Fruit fly (Drosophila melanogaster) whole organism, embryonic: ENCODE results near the gene CG33110.

Experiments
- ATbp ChIP-seq: fragments of 200-800 bp; sonication (Bioruptor generic); optimal IDR thresholded peaks from 2 replicates; lab custom pipeline; 2017; ENCODE audit warnings: missing biosample characterization, mild to moderate bottlenecking, missing genetic modification characterization, missing genetic modification reagents
- Abd-B ChIP-seq: fragments of 200-800 bp; sonication (Bioruptor generic); optimal IDR thresholded peaks from 2 replicates; lab custom pipeline; 2018; ENCODE audit warnings: missing biosample characterization, mild to moderate bottlenecking, missing genetic modification characterization, moderate library complexity
- Aef1 ChIP-seq: fragments of 200-800 bp; sonication (Bioruptor generic); IDR thresholded peaks from 3 replicates; pipeline ENCODE4 v1.3.6; 2022; ENCODE audit warnings: missing biosample characterization, missing genetic modification characterization
- CG10209 ChIP-seq: fragments of 200-800 bp; sonication (Bioruptor generic); optimal IDR thresholded peaks from 3 replicates; lab custom pipeline; 2017; ENCODE audit warnings: missing biosample characterization, mild to moderate bottlenecking, missing genetic modification characterization, missing genetic modification reagents
- CG10979 ChIP-seq: fragments of 200-800 bp; sonication (Bioruptor generic); optimal IDR thresholded peaks from 2 replicates; lab custom pipeline; 2018; ENCODE audit warnings: missing biosample characterization, mild to moderate bottlenecking, missing genetic modification characterization, moderate library complexity
- CG11093 ChIP-seq: fragments of 200-800 bp; sonication (Bioruptor generic); IDR thresholded peaks from 3 replicates; pipeline ENCODE4 v1.3.6; 2022; ENCODE audit warnings: missing biosample characterization, missing genetic modification characterization
- CG11723 ChIP-seq: fragments of 200-800 bp; sonication (Bioruptor generic); optimal IDR thresholded peaks from 2 replicates; lab custom pipeline; 2017; ENCODE audit warnings: missing biosample characterization, mild to moderate bottlenecking, missing genetic modification characterization
- CG16815 ChIP-seq: fragments of 200-800 bp; sonication (Bioruptor generic); optimal IDR thresholded peaks from 3 replicates; lab custom pipeline; 2017; ENCODE audit warnings: missing biosample characterization, mild to moderate bottlenecking, missing genetic modification characterization
- CG2678 ChIP-seq: fragments of 200-800 bp; sonication (Bioruptor generic); optimal IDR thresholded peaks from 3 replicates; lab custom pipeline; 2019; ENCODE audit warnings: missing biosample characterization, mild to moderate bottlenecking, missing genetic modification characterization, moderate library complexity
- CG30403 ChIP-seq: fragments of 200-800 bp; sonication (Bioruptor generic); optimal IDR thresholded peaks from 3 replicates; lab custom pipeline; 2016; ENCODE audit warnings: missing biosample characterization, missing genetic modification characterization
- CG31441 ChIP-seq: fragments of 200-800 bp; sonication (Bioruptor generic); IDR thresholded peaks from 2 replicates; pipeline ENCODE4 v1.3.6; 2022; ENCODE audit warnings: missing biosample characterization, missing genetic modification characterization
- CG33557 ChIP-seq: fragments of 200-800 bp; sonication (Bioruptor generic); optimal IDR thresholded peaks from 2 replicates; lab custom pipeline; 2019; ENCODE audit warnings: missing biosample characterization, mild to moderate bottlenecking, missing genetic modification characterization, moderate library complexity
- CG4424 ChIP-seq: fragments of 200-800 bp; sonication (Bioruptor generic); optimal IDR thresholded peaks from 3 replicates; lab custom pipeline; 2016; ENCODE audit warnings: missing biosample characterization, missing genetic modification characterization
- CG4854 ChIP-seq: fragments of 200-800 bp; sonication (Bioruptor generic); optimal IDR thresholded peaks from 2 replicates; lab custom pipeline; 2016; ENCODE audit warnings: missing biosample characterization, missing genetic modification characterization, inconsistent platforms
- CG6254 ChIP-seq: fragments of 200-800 bp; sonication (Bioruptor generic); optimal IDR thresholded peaks from 3 replicates; lab custom pipeline; 2017; ENCODE audit warnings: mild to moderate bottlenecking, missing biosample characterization, missing genetic modification reagents, missing genetic modification characterization
- CG6813 ChIP-seq: fragments of 200-800 bp; sonication (Bioruptor generic); optimal IDR thresholded peaks from 2 replicates; lab custom pipeline; 2017; ENCODE audit warnings: missing biosample characterization, missing genetic modification characterization, mild to moderate bottlenecking, moderate library complexity, missing genetic modification reagents
- CG7372 ChIP-seq: fragments of 200-800 bp; sonication (Bioruptor generic); IDR thresholded peaks from 2 replicates; pipeline ENCODE4 v1.3.6; 2022; ENCODE audit warnings: missing biosample characterization, missing genetic modification characterization
- CG7839 ChIP-seq: fragments of 200-800 bp; sonication (Bioruptor generic); optimal IDR thresholded peaks from 3 replicates; lab custom pipeline; 2018; ENCODE audit warnings: missing biosample characterization, mild to moderate bottlenecking, missing genetic modification characterization, moderate library complexity
- CG7963 ChIP-seq: fragments of 200-800 bp; sonication (Bioruptor generic); IDR thresholded peaks from 3 replicates; pipeline ENCODE4 v1.3.6; 2022; ENCODE audit warnings: missing biosample characterization, missing genetic modification characterization; ENCODE audit not compliant: partially characterized antibody
- CoRest ChIP-seq: fragments of 200-800 bp; sonication (Bioruptor generic); optimal IDR thresholded peaks from 3 replicates; lab custom pipeline; 2018; ENCODE audit warnings: missing biosample characterization, mild to moderate bottlenecking, missing genetic modification characterization, moderate library complexity
- Dbx ChIP-seq: fragments of 200-800 bp; sonication (Bioruptor generic); IDR thresholded peaks from 3 replicates; pipeline ENCODE4 v1.3.6; 2022; ENCODE audit warnings: missing biosample characterization, missing genetic modification characterization
- Dfd ChIP-seq, 2 experiments: fragments of >200 bp; optimal IDR thresholded peaks; 2 replicates each; lab custom pipeline; 2017; ENCODE audit warnings: missing biosample characterization in 2 of 2, missing genetic modification characterization in 2 of 2
- Dip3 ChIP-seq: fragments of 200-800 bp; sonication (Bioruptor generic); optimal IDR thresholded peaks from 3 replicates; lab custom pipeline; 2016; ENCODE audit warnings: missing biosample characterization, missing genetic modification characterization
- Fer2 ChIP-seq: fragments of 200-800 bp; sonication (Bioruptor generic); optimal IDR thresholded peaks from 2 replicates; lab custom pipeline; 2018; ENCODE audit warnings: missing biosample characterization, mild to moderate bottlenecking, missing genetic modification characterization, moderate library complexity
- HHEX ChIP-seq: fragments of 200-800 bp; sonication (Bioruptor generic); optimal IDR thresholded peaks from 3 replicates; lab custom pipeline; 2017; ENCODE audit warnings: missing biosample characterization, mild to moderate bottlenecking, missing genetic modification characterization, missing genetic modification reagents
- Hmr ChIP-seq: fragments of 200-800 bp; sonication (Bioruptor generic); optimal IDR thresholded peaks from 3 replicates; lab custom pipeline; 2017; ENCODE audit warnings: mild to moderate bottlenecking, missing biosample characterization, missing genetic modification reagents, missing genetic modification characterization
- Mad ChIP-seq: fragments of 200-800 bp; sonication (Bioruptor generic); optimal IDR thresholded peaks from 2 replicates; lab custom pipeline; 2016; ENCODE audit warnings: missing biosample characterization, missing genetic modification characterization
- Max ChIP-seq: fragments of 200-800 bp; sonication (Bioruptor generic); optimal IDR thresholded peaks from 2 replicates; lab custom pipeline; 2016; ENCODE audit warnings: missing biosample characterization, mild to moderate bottlenecking, missing genetic modification characterization
- Meics ChIP-seq: fragments of 200-800 bp; sonication (Bioruptor generic); optimal IDR thresholded peaks from 2 replicates; lab custom pipeline; 2017; ENCODE audit warnings: missing biosample characterization, mild to moderate bottlenecking, missing genetic modification characterization
- Usf ChIP-seq: fragments of 200-800 bp; sonication (Bioruptor generic); optimal IDR thresholded peaks from 2 replicates; lab custom pipeline; 2017; ENCODE audit warnings: missing genotype, missing biosample characterization, missing genetic modification characterization
- Vsx1 ChIP-seq: fragments of 200-800 bp; sonication (Bioruptor generic); optimal IDR thresholded peaks from 2 replicates; lab custom pipeline; 2017; ENCODE audit warnings: missing biosample characterization, mild to moderate bottlenecking, missing genetic modification characterization, missing genetic modification reagents
- ci ChIP-seq: fragments of 200-800 bp; sonication (Bioruptor generic); IDR thresholded peaks from 3 replicates; pipeline ENCODE4 v1.3.6; 2022; ENCODE audit warnings: missing biosample characterization, missing genetic modification characterization
- crp ChIP-seq, 2 experiments: fragments of 200-800 bp; sonication (Bioruptor generic); optimal IDR thresholded peaks; 2 replicates in 1 of 2; 3 replicates in 1 of 2; lab custom pipeline; 2017; ENCODE audit warnings: missing biosample characterization in 2 of 2, missing genetic modification characterization in 2 of 2, mild to moderate bottlenecking in 1 of 2, moderate library complexity in 1 of 2
- dmrt11E ChIP-seq: fragments of 200-800 bp; sonication (Bioruptor generic); optimal IDR thresholded peaks from 3 replicates; lab custom pipeline; 2018; ENCODE audit warnings: missing biosample characterization, mild to moderate bottlenecking, missing genetic modification characterization, moderate library complexity
- dmrt99B ChIP-seq: fragments of 200-800 bp; sonication (Bioruptor generic); optimal IDR thresholded peaks from 2 replicates; lab custom pipeline; 2018; ENCODE audit warnings: missing biosample characterization, mild to moderate bottlenecking, missing genetic modification characterization, moderate library complexity
- fd64A ChIP-seq: fragments of 200-800 bp; sonication (Bioruptor generic); optimal IDR thresholded peaks from 3 replicates; lab custom pipeline; 2018; ENCODE audit warnings: missing biosample characterization, mild to moderate bottlenecking, missing genetic modification characterization
- gcm ChIP-seq: fragments of 200-800 bp; sonication (Bioruptor generic); optimal IDR thresholded peaks from 2 replicates; lab custom pipeline; 2019; ENCODE audit warnings: missing biosample characterization, mild to moderate bottlenecking, missing genetic modification characterization, moderate library complexity
- grau ChIP-seq: fragments of 200-800 bp; optimal IDR thresholded peaks from 3 replicates; lab custom pipeline; 2019; ENCODE audit warnings: missing biosample characterization, mild to moderate bottlenecking, missing genetic modification characterization, moderate library complexity
- gsb-n ChIP-seq: fragments of 200-800 bp; sonication (Bioruptor generic); optimal IDR thresholded peaks from 3 replicates; lab custom pipeline; 2018; ENCODE audit warnings: missing biosample characterization, mild to moderate bottlenecking, missing genetic modification characterization
- ham ChIP-seq: fragments of 200-800 bp; sonication (Bioruptor generic); IDR thresholded peaks from 2 replicates; pipeline ENCODE4 v1.3.6; 2022; ENCODE audit warnings: missing biosample characterization, missing genetic modification characterization
- lilli ChIP-seq: fragments of 200-800 bp; sonication (Bioruptor generic); optimal IDR thresholded peaks from 3 replicates; lab custom pipeline; 2016; ENCODE audit warnings: missing biosample characterization, missing genetic modification characterization
- nerfin-1 ChIP-seq: fragments of 200-800 bp; sonication (Bioruptor generic); optimal IDR thresholded peaks from 3 replicates; lab custom pipeline; 2019; ENCODE audit warnings: missing biosample characterization, mild to moderate bottlenecking, missing genetic modification characterization, moderate library complexity
- org-1 ChIP-seq: fragments of 200-800 bp; sonication (Bioruptor generic); optimal IDR thresholded peaks from 2 replicates; lab custom pipeline; 2017; ENCODE audit warnings: missing biosample characterization, missing genetic modification characterization
- phol ChIP-seq: fragments of 200-800 bp; sonication (Bioruptor generic); optimal IDR thresholded peaks from 3 replicates; lab custom pipeline; 2018; ENCODE audit warnings: missing biosample characterization, mild to moderate bottlenecking, missing genetic modification characterization, moderate library complexity
- prd ChIP-seq, 3 experiments: fragments of >200 bp in 2 of 3; fragments of 200-800 bp in 1 of 3; sonication (Bioruptor generic) in 1 of 3; optimal IDR thresholded peaks in 2 of 3; IDR thresholded peaks in 1 of 3; 2 replicates in 2 of 3; 3 replicates in 1 of 3; pipeline versions ENCODE4 v1.3.6 to Lab custom; 2017 to 2022; ENCODE audit warnings: missing biosample characterization in 1 of 3, missing genetic modification characterization in 1 of 3
- repo ChIP-seq: fragments of 200-800 bp; sonication (Bioruptor generic); optimal IDR thresholded peaks from 2 replicates; lab custom pipeline; 2016; ENCODE audit warnings: missing biosample characterization, missing genetic modification characterization
- twi ChIP-seq: fragments of 200-800 bp; optimal IDR thresholded peaks from 2 replicates; lab custom pipeline; 2019; ENCODE audit warnings: missing biosample characterization, mild to moderate bottlenecking, missing genetic modification characterization, moderate library complexity

Gene CG33110

dm6 chr3R:22625514-22626333 lies 55.7 kb downstream of the CG33110 start (continued):
- peak; percentile 52 for TF ChIP-seq grau
- TF ChIP-seq dmrt11E: peak; percentile 53
- TF ChIP-seq gsb-n: peak; percentile 5
- peak; percentile 19 for TF ChIP-seq CG16815 (GFP tag; lab: Kevin White, UChicago)
- TF ChIP-seq crp (GFP tag; optimal IDR thresholded peaks at IDR 0.05; lab: Kevin White, UChicago): no peak
- 0 out of 3 replicates have a peak, but pooled peaks have one; percentile 20 for TF ChIP-seq Aef1
- TF ChIP-seq CG4854 (GFP tag; lab: Kevin White, UChicago): no peak
- no peak for TF ChIP-seq repo (GFP tag; lab: Kevin White, UChicago)
- TF ChIP-seq nerfin-1: peak; percentile 32
- peak; percentile 13 for TF ChIP-seq Max (GFP tag; lab: Kevin White, UChicago)
- TF ChIP-seq CoRest (tag; lab: Kevin White, UChicago): peak; percentile 32
- TF ChIP-seq CG11723 (GFP tag; lab: Kevin White, UChicago): peak; percentile 8
- no peak for TF ChIP-seq Dbx (GFP tag; lab: Robert Waterston, UW)
- peak; percentile 69 for TF ChIP-seq dmrt99B (tag; lab: Kevin White, UChicago)
- peak; percentile 52 for TF ChIP-seq Meics (GFP tag; lab: Kevin White, UChicago)
- TF ChIP-seq org-1 (GFP tag; lab: Kevin White, UChicago): peak; percentile 2
- TF ChIP-seq fd64A (GFP tag; lab: Kevin White, UChicago): no peak
- TF ChIP-seq CG10979 (tag; lab: Kevin White, UChicago): peak; percentile 74
- TF ChIP-seq lilli (GFP tag; lab: Kevin White, UChicago): peak; percentile 24
- TF ChIP-seq Vsx1 (GFP tag; lab: Kevin White, UChicago): peak; percentile 29
- TF ChIP-seq prd (optimal IDR thresholded peaks at IDR 0.05; lab: Kevin White, UChicago): no peak
- TF ChIP-seq prd (GFP tag; IDR thresholded peaks at IDR 0.05; lab: Robert Waterston, UW): 0 out of 3 replicates have a peak, but pooled peaks have one; percentile 30
- TF ChIP-seq CG31441 (GFP tag; lab: Robert Waterston, UW): peak; percentile 57; the same call in 1 of the 2 replicates
- peak; percentile 14 for TF ChIP-seq Usf
- peak; percentile 8 for TF ChIP-seq CG6813
- TF ChIP-seq Abd-B (GFP tag; lab: Kevin White, UChicago): peak; percentile 29
- no peak for TF ChIP-seq CG7372 (GFP tag; lab: Robert Waterston, UW)
- peak; percentile 73 for TF ChIP-seq CG2678 (tag; lab: Kevin White, UChicago)
- peak; percentile 65 for TF ChIP-seq CG7839 (tag; lab: Kevin White, UChicago)
- peak; percentile 64 for TF ChIP-seq CG6254 (GFP tag; lab: Kevin White, UChicago)
- no peak for TF ChIP-seq Dfd (GFP tag; optimal IDR thresholded peaks at IDR 0.05; lab: Kevin White, UChicago)
- no peak for TF ChIP-seq Fer2 (tag; lab: Kevin White, UChicago)
- TF ChIP-seq CG10209 (GFP tag; lab: Kevin White, UChicago): peak; percentile 24
- peak; percentile 4 for TF ChIP-seq twi (tag; lab: Kevin White, UChicago)
- peak; percentile 58 for TF ChIP-seq Hmr (GFP tag; lab: Kevin White, UChicago)
- peak; percentile 60 for TF ChIP-seq phol (tag; lab: Kevin White, UChicago)
- TF ChIP-seq Mad: no peak
- peak; percentile 38 for TF ChIP-seq gcm (GFP tag; lab: Kevin White, UChicago)
- TF ChIP-seq CG4424 (GFP tag; lab: Kevin White, UChicago): peak; percentile 32
- peak; percentile 8 for TF ChIP-seq CG33557
- TF ChIP-seq ham (GFP tag; lab: Robert Waterston, UW): no peak
- TF ChIP-seq ATbp: peak; percentile 31
- TF ChIP-seq ci (GFP tag; lab: Robert Waterston, UW): no peak
- peak; percentile 63 for TF ChIP-seq CG30403
- 0 out of 3 replicates have a peak, but pooled peaks have one; percentile 12 for TF ChIP-seq CG11093 (GFP tag; lab: Robert Waterston, UW)
- TF ChIP-seq CG7963 (GFP tag; lab: Robert Waterston, UW): no peak
- no peak for TF ChIP-seq Dip3 (GFP tag; lab: Kevin White, UChicago)
- TF ChIP-seq HHEX (GFP tag; lab: Kevin White, UChicago): peak; percentile 41
